Worm (Caenorhabditis elegans): ENCODE measurements around the gene ptr-18.

Gene ptr-18

ce11 chrII:13000753-13001152, 35.4 kb downstream of the ptr-18 start, which contains the start of gene Y38F1A.8:
Gene Y38F1A.8, minus strand, starts transcription at chrII:13000853.
- TF ChIP-seq tbx-37 (GFP tag; conservative IDR thresholded peaks at IDR 0.05) (no peak), tbx-11 (GFP tag; IDR thresholded peaks at IDR 0.05) (no peak), B0310.2 (tag; optimal IDR thresholded peaks at IDR 0.05) (no peak), sea-1 (GFP tag; conservative IDR thresholded peaks at IDR 0.05) (no peak), aly-1 (tag; optimal IDR thresholded peaks at IDR 0.05) (no peak), hmbx-1 (tag; optimal IDR thresholded peaks at IDR 0.05) (no peak), hnd-1 (tag; optimal IDR thresholded peaks at IDR 0.05) (no peak), scrt-1 (GFP tag; IDR thresholded peaks at IDR 0.05) (no peak), flt-1 (GFP tag; IDR thresholded peaks at IDR 0.05) (no peak), ceh-13 (GFP tag; optimal IDR thresholded peaks at IDR 0.05) (no peak), ets-7 (tag; optimal IDR thresholded peaks at IDR 0.05) (no peak), hmg-4 (GFP tag; optimal IDR thresholded peaks at IDR 0.05) (no peak), F13C5.2 (tag; optimal IDR thresholded peaks at IDR 0.05) (no peak), pes-1 (GFP tag; IDR thresholded peaks at IDR 0.05) (no peak), tra-4 (tag; optimal IDR thresholded peaks at IDR 0.05) (no peak)

- no peak for TF ChIP-seq scrt-1 (GFP tag; IDR thresholded peaks at IDR 0.05)
- no peak for TF ChIP-seq tbx-11 (GFP tag; IDR thresholded peaks at IDR 0.05)
- no peak for TF ChIP-seq F13C5.2 (tag; optimal IDR thresholded peaks at IDR 0.05)
- TF ChIP-seq ceh-13 (GFP tag; optimal IDR thresholded peaks at IDR 0.05), result no peak
- no peak for TF ChIP-seq ceh-36 (tag; optimal IDR thresholded peaks at IDR 0.05)
- TF ChIP-seq B0310.2 (tag; optimal IDR thresholded peaks at IDR 0.05), result no peak
- TF ChIP-seq tra-4 (tag; optimal IDR thresholded peaks at IDR 0.05), result no peak
- no peak for TF ChIP-seq ets-7 (tag; optimal IDR thresholded peaks at IDR 0.05)
- no peak for TF ChIP-seq hnd-1 (tag; optimal IDR thresholded peaks at IDR 0.05)
- TF ChIP-seq ama-1 (optimal IDR thresholded peaks at IDR 0.05), result no peak
- TF ChIP-seq sea-1 (GFP tag; conservative IDR thresholded peaks at IDR 0.05), result no peak
- TF ChIP-seq pes-1 (GFP tag; IDR thresholded peaks at IDR 0.05), result no peak
- no peak for TF ChIP-seq hmbx-1 (tag; optimal IDR thresholded peaks at IDR 0.05)
Measured at ce11 chrII:13003244-13003643, 37.9 kb downstream of the ptr-18 start.

ce11 chrII:13004160-13004871, 39.0 kb downstream of the ptr-18 start:
- TF ChIP-seq hnd-1 (tag; optimal IDR thresholded peaks at IDR 0.05) (no peak), flt-1 (GFP tag; IDR thresholded peaks at IDR 0.05) (no peak), hmg-4 (GFP tag; optimal IDR thresholded peaks at IDR 0.05) (no peak), F13C5.2 (tag; optimal IDR thresholded peaks at IDR 0.05) (no peak), ets-7 (tag; optimal IDR thresholded peaks at IDR 0.05) (no peak), tbx-11 (GFP tag; IDR thresholded peaks at IDR 0.05) (no peak), hmbx-1 (tag; optimal IDR thresholded peaks at IDR 0.05) (no peak), sea-1 (GFP tag; conservative IDR thresholded peaks at IDR 0.05) (no peak), ceh-36 (tag; optimal IDR thresholded peaks at IDR 0.05) (no peak), aly-1 (tag; optimal IDR thresholded peaks at IDR 0.05) (no peak), ama-1 (optimal IDR thresholded peaks at IDR 0.05) (no peak), tbx-37 (GFP tag; conservative IDR thresholded peaks at IDR 0.05) (no peak), pes-1 (GFP tag; IDR thresholded peaks at IDR 0.05) (no peak), B0310.2 (tag; optimal IDR thresholded peaks at IDR 0.05) (no peak), tra-4 (tag; optimal IDR thresholded peaks at IDR 0.05) (no peak), ceh-13 (GFP tag; optimal IDR thresholded peaks at IDR 0.05) (no peak)

ce11 chrII:13004872-13005252, 39.5 kb downstream of the ptr-18 start:
- TF ChIP-seq sea-1 (GFP tag; conservative IDR thresholded peaks at IDR 0.05) (no peak), ceh-36 (tag; optimal IDR thresholded peaks at IDR 0.05) (no peak), ama-1 (optimal IDR thresholded peaks at IDR 0.05) (no peak), hmg-4 (GFP tag; optimal IDR thresholded peaks at IDR 0.05) (no peak), flt-1 (GFP tag; IDR thresholded peaks at IDR 0.05) (no peak), tra-4 (tag; optimal IDR thresholded peaks at IDR 0.05) (no peak), tbx-11 (GFP tag; IDR thresholded peaks at IDR 0.05) (no peak), ceh-13 (GFP tag; optimal IDR thresholded peaks at IDR 0.05) (no peak), pes-1 (GFP tag; IDR thresholded peaks at IDR 0.05) (no peak), ets-7 (tag; optimal IDR thresholded peaks at IDR 0.05) (no peak), aly-1 (tag; optimal IDR thresholded peaks at IDR 0.05) (no peak), hnd-1 (tag; optimal IDR thresholded peaks at IDR 0.05) (no peak), tbx-37 (GFP tag; conservative IDR thresholded peaks at IDR 0.05) (no peak), hmbx-1 (tag; optimal IDR thresholded peaks at IDR 0.05) (no peak), B0310.2 (tag; optimal IDR thresholded peaks at IDR 0.05) (no peak)

ce11 chrII:13006283-13006682, 40.9 kb downstream of the ptr-18 start:
- TF ChIP-seq aly-1 (tag; optimal IDR thresholded peaks at IDR 0.05) (no peak), sea-1 (GFP tag; conservative IDR thresholded peaks at IDR 0.05) (no peak), ceh-13 (GFP tag; optimal IDR thresholded peaks at IDR 0.05) (no peak), tbx-11 (GFP tag; IDR thresholded peaks at IDR 0.05) (no peak), tra-4 (tag; optimal IDR thresholded peaks at IDR 0.05) (no peak), flt-1 (GFP tag; IDR thresholded peaks at IDR 0.05) (no peak), F13C5.2 (tag; optimal IDR thresholded peaks at IDR 0.05) (no peak), tbx-37 (GFP tag; conservative IDR thresholded peaks at IDR 0.05) (no peak), ceh-36 (tag; optimal IDR thresholded peaks at IDR 0.05) (no peak), pes-1 (GFP tag; IDR thresholded peaks at IDR 0.05) (no peak), scrt-1 (GFP tag; IDR thresholded peaks at IDR 0.05) (no peak), hmbx-1 (tag; optimal IDR thresholded peaks at IDR 0.05) (no peak), ama-1 (optimal IDR thresholded peaks at IDR 0.05) (no peak), ets-7 (tag; optimal IDR thresholded peaks at IDR 0.05) (no peak), B0310.2 (tag; optimal IDR thresholded peaks at IDR 0.05) (no peak), hnd-1 (tag; optimal IDR thresholded peaks at IDR 0.05) (no peak)

- TF ChIP-seq hnd-1 (tag; optimal IDR thresholded peaks at IDR 0.05) (no peak), pes-1 (GFP tag; IDR thresholded peaks at IDR 0.05) (no peak), ceh-13 (GFP tag; optimal IDR thresholded peaks at IDR 0.05) (no peak)
Measured at ce11 chrII:13007717-13008461, 42.5 kb downstream of the ptr-18 start, which contains the start of gene oig-2. Gene oig-2, minus strand, starts transcription at chrII:13008164.

Data from whole organism, early embryonic.